In genomic region chr2L:1157357-1157678, dm6 we compare ENCODE assay signal across 5 fruit fly cellular contexts.
A peak's percentile ranks its signal among the peaks of the same experiment; 100 is the strongest.
TF ChIP-seq lines count a peak whose summit lies in the region.

No protein-coding gene starts in this region.

- no peak for TF ChIP-seq CTCF in whole organism, embryonic (GFP tag; optimal IDR thresholded peaks at IDR 0.05; lab: Kevin White, UChicago)

TF ChIP-seq in whole organism, adult, 20 proteins besides CTCF, POLR2A, EP300 and RAD21:
- TF ChIP-seq tj (GFP tag; optimal IDR thresholded peaks at IDR 0.05; lab: Kevin White, UChicago), result peak; percentile 89
- TF ChIP-seq bab1 (GFP tag; optimal IDR thresholded peaks at IDR 0.05; lab: Kevin White, UChicago), result no peak
- TF ChIP-seq kay (GFP tag; lab: Kevin White, UChicago; ENCODE audit: borderline replicate concordance), result peak; percentile 97
- no peak for TF ChIP-seq cic (GFP tag; optimal IDR thresholded peaks at IDR 0.05; lab: Kevin White, UChicago)
TF ChIP-seq in whole organism, adult: peak in this region for 2.

TF ChIP-seq in whole organism, embryonic, 481 proteins besides CTCF, POLR2A, EP300 and RAD21 (continues in another document):
- no peak for TF ChIP-seq CG9609 (GFP tag; optimal IDR thresholded peaks at IDR 0.05; lab: Kevin White, UChicago)
- no peak for TF ChIP-seq ci (GFP tag; IDR thresholded peaks at IDR 0.05; lab: Robert Waterston, UW)
- TF ChIP-seq CG16779 (GFP tag; IDR thresholded peaks at IDR 0.05; lab: Robert Waterston, UW), result no peak
- TF ChIP-seq HmgZ (tag; optimal IDR thresholded peaks at IDR 0.05; lab: Kevin White, UChicago), result peak; percentile 20
- TF ChIP-seq da (GFP tag; optimal IDR thresholded peaks at IDR 0.05; lab: Kevin White, UChicago), result no peak
- no peak for TF ChIP-seq Doc2 (GFP tag; IDR thresholded peaks at IDR 0.05; lab: Robert Waterston, UW)
- TF ChIP-seq mirr (GFP tag; optimal IDR thresholded peaks at IDR 0.05; lab: Kevin White, UChicago), result peak; percentile 33
- TF ChIP-seq sens (GFP tag; lab: Kevin White, UChicago), result peak; percentile 60
- no peak for TF ChIP-seq Doc3 (GFP tag; IDR thresholded peaks at IDR 0.05; lab: Robert Waterston, UW; ENCODE audit: partially characterized antibody)
- TF ChIP-seq CG34376 (GFP tag; optimal IDR thresholded peaks at IDR 0.05; lab: Kevin White, UChicago), result peak; percentile 20
- no peak for TF ChIP-seq jumu (GFP tag; optimal IDR thresholded peaks at IDR 0.05; lab: Kevin White, UChicago)
- TF ChIP-seq Dek (tag; optimal IDR thresholded peaks at IDR 0.05; lab: Kevin White, UChicago), result no peak
- no peak for TF ChIP-seq CG18476 (GFP tag; optimal IDR thresholded peaks at IDR 0.05; lab: Kevin White, UChicago)
- TF ChIP-seq Atf3 (GFP tag; optimal IDR thresholded peaks at IDR 0.05; lab: Kevin White, UChicago), result no peak
- TF ChIP-seq vnd (GFP tag; IDR thresholded peaks at IDR 0.05; lab: Robert Waterston, UW; ENCODE audit: partially characterized antibody), result no peak
- peak; percentile 21 for TF ChIP-seq p53 (GFP tag; optimal IDR thresholded peaks at IDR 0.05; lab: Kevin White, UChicago)
- no peak for TF ChIP-seq CG18599 (GFP tag; optimal IDR thresholded peaks at IDR 0.05; lab: Kevin White, UChicago)
- no peak for TF ChIP-seq Rx (GFP tag; IDR thresholded peaks at IDR 0.05; lab: Robert Waterston, UW)
- TF ChIP-seq gsb-n (tag; optimal IDR thresholded peaks at IDR 0.05; lab: Kevin White, UChicago), result no peak
- TF ChIP-seq so (GFP tag; IDR thresholded peaks at IDR 0.05; lab: Robert Waterston, UW), result 0 out of 3 replicates have a peak, but pooled peaks have one; percentile 20
- TF ChIP-seq dimm (GFP tag; IDR thresholded peaks at IDR 0.05; lab: Robert Waterston, UW), result no peak
- TF ChIP-seq ewg (GFP tag; optimal IDR thresholded peaks at IDR 0.05; lab: Kevin White, UChicago), result no peak
- no peak for TF ChIP-seq CG7928 (GFP tag; optimal IDR thresholded peaks at IDR 0.05; lab: Kevin White, UChicago)

TF ChIP-seq in whole organism, prepupa, 60 proteins besides CTCF, POLR2A, EP300 and RAD21:
- peak; percentile 40 for TF ChIP-seq vri (GFP tag; optimal IDR thresholded peaks at IDR 0.05; lab: Kevin White, UChicago)
- TF ChIP-seq Sox15 (GFP tag; optimal IDR thresholded peaks at IDR 0.05; lab: Kevin White, UChicago), result no peak
- TF ChIP-seq CG3919 (GFP tag; optimal IDR thresholded peaks at IDR 0.05; lab: Kevin White, UChicago), result peak; percentile 7

TF ChIP-seq in whole organism, pupa, 21 proteins besides CTCF, POLR2A, EP300 and RAD21:
- TF ChIP-seq CG34367 (tag; optimal IDR thresholded peaks at IDR 0.05; lab: Kevin White, UChicago) (no peak), CG15710 (tag; optimal IDR thresholded peaks at IDR 0.05; lab: Kevin White, UChicago) (peak; percentile 5)
TF ChIP-seq in whole organism, pupa: peak in this region for 1.

TF ChIP-seq in whole organism, wandering third instar larva, 38 proteins besides CTCF, POLR2A, EP300 and RAD21:
- TF ChIP-seq Rel (GFP tag; optimal IDR thresholded peaks at IDR 0.05; lab: Kevin White, UChicago) (no peak), Rel (tag; optimal IDR thresholded peaks at IDR 0.05; lab: Kevin White, UChicago) (no peak), fru (GFP tag; optimal IDR thresholded peaks at IDR 0.05; lab: Kevin White, UChicago) (peak; percentile 20), dsf (GFP tag; optimal IDR thresholded peaks at IDR 0.05; lab: Kevin White, UChicago; ENCODE audit: borderline replicate concordance) (no peak)
